Worm (Caenorhabditis elegans): ENCODE measurements around the gene C31H1.5.
A peak's percentile ranks its signal among the peaks of the same experiment; 100 is the strongest.

C31H1.5 gene

DNA sequence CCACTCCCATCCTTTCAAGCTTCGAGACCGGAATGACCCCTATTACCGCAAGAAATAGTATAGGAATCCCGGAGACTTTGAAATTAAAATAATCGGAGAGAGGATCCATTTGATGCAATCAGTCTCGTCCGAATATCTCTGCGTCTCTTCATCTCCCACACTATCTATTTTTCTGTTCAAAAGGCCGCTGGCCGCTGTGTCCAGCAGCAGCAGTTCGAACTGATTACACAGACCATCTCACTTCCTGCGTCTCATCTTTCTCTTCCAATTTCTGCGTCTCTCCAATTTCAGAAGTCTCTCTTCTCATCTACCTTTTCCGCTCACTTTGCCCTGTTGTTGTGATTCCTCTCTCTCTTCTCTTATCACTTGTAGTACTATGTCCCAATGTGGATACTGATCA, 20.9 kb upstream of the C31H1.5 start:
- TF ChIP-seq C17E4.6 (GFP tag; IDR thresholded peaks at IDR 0.05), result no peak
- peak; percentile 3 for TF ChIP-seq ZK185.1 (tag; optimal IDR thresholded peaks at IDR 0.05; ENCODE audit: poor library complexity, severe bottlenecking)
- peak; percentile 18 for TF ChIP-seq attf-5 (GFP tag; optimal IDR thresholded peaks at IDR 0.05)
- 0 out of 2 replicates have a peak, but pooled peaks have one; percentile 66 for TF ChIP-seq Y56A3A.18 (GFP tag; IDR thresholded peaks at IDR 0.05)
- TF ChIP-seq cebp-1 (GFP tag; IDR thresholded peaks at IDR 0.05), result no peak
- peak; percentile 50 for TF ChIP-seq cebp-1 (tag; optimal IDR thresholded peaks at IDR 0.05)
- TF ChIP-seq C06A6.2 (GFP tag; conservative IDR thresholded peaks at IDR 0.05), result no peak
- peak; percentile 18 for TF ChIP-seq lin-40 (tag; optimal IDR thresholded peaks at IDR 0.05)
- no peak for TF ChIP-seq attf-6 (GFP tag; IDR thresholded peaks at IDR 0.05)
- peak; percentile 13 for TF ChIP-seq tbp1 (GFP tag; optimal IDR thresholded peaks at IDR 0.05)
- no peak for TF ChIP-seq mcd-1 (GFP tag; IDR thresholded peaks at IDR 0.05)
- peak; percentile 97 for TF ChIP-seq hmg-1.2 (GFP tag; IDR thresholded peaks at IDR 0.05)
- TF ChIP-seq Y79H2A.3 (GFP tag; conservative IDR thresholded peaks at IDR 0.05), result no peak
- TF ChIP-seq snpc-4 (GFP tag; optimal IDR thresholded peaks at IDR 0.05), result no peak
- TF ChIP-seq snpc-4 (tag; optimal IDR thresholded peaks at IDR 0.05), result peak in 1 of 4 experiments; percentile 16
- TF ChIP-seq nhr-80 (tag; optimal IDR thresholded peaks at IDR 0.05), result peak; percentile 88
- no peak for TF ChIP-seq let-526 (GFP tag; IDR thresholded peaks at IDR 0.05)
- no peak for TF ChIP-seq ztf-3 (GFP tag; optimal IDR thresholded peaks at IDR 0.05)
- no peak for TF ChIP-seq snpc-1.1 (tag; optimal IDR thresholded peaks at IDR 0.05; ENCODE audit: insufficient read depth)
- no peak for TF ChIP-seq ztf-22 (GFP tag; optimal IDR thresholded peaks at IDR 0.05)

DNA sequence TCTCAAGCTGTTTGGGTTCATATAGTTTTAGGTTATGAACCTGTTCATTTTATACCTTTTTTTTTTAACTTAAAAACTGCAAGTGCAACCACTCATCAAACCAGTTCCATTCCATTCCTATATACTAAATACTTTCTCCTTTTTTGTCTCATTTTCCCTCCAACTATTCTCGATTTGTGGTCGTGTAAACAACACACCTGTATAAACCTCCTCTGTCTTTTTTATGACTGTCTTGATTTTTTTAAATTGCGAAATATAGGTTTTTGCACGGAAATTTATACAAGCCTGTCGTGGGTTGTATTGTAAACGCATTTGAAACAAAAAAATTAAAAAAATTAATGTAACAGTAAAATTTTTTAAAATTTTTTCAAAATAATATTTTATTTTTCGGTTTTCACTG, 19.9 kb upstream of the C31H1.5 start:
- TF ChIP-seq cebp-1 (GFP tag; IDR thresholded peaks at IDR 0.05), result peak; percentile 43; the same call in 1 of the 2 replicates
- TF ChIP-seq cebp-1 (tag; optimal IDR thresholded peaks at IDR 0.05), result peak; percentile 84
- no peak for TF ChIP-seq nfya-2 (GFP tag; IDR thresholded peaks at IDR 0.05)

DNA sequence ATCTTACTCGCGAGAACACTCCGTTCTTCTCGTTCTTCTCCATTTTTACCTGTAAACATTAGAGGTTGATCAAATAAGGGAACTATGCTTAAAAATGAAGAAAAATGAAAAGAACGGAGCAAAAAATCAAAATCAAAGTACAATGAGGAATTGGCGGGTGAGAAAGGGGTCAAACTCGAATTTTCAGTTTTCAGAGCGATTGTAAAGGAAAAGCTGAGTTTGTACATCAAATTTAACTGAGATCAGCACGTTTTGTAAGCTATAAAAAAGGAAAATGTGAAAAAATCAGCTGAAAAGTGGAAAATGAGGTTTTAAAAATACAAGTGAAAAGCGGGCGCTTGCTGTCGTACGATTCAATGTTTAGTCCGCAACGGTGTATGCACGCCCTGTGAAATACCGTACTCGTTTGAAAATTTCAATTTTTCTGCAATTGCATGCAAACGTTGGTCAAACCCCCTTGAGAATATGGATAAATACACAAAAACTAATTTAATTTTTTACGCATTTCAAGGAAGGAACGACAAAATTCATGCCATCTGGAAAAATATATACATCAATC, 17.6 kb upstream of the C31H1.5 start, which contains the start of gene oops-1:
Gene oops-1 (minus strand): TSS at position 51 of the 559 bp plus-strand sequence.
- TF ChIP-seq F10E7.11 (tag; optimal IDR thresholded peaks at IDR 0.05) (no peak), dpff-1 (tag; optimal IDR thresholded peaks at IDR 0.05) (no peak), snpc-4 (GFP tag; optimal IDR thresholded peaks at IDR 0.05) (no peak), snpc-4 (tag; optimal IDR thresholded peaks at IDR 0.05) (peak in 3 of 4 experiments; percentile 83 to 85 (median 84)), die-1 (tag; optimal IDR thresholded peaks at IDR 0.05) (no peak), tbp1 (GFP tag; optimal IDR thresholded peaks at IDR 0.05) (peak; percentile 26), let-607 (tag; optimal IDR thresholded peaks at IDR 0.05) (no peak), lsl-1 (GFP tag; optimal IDR thresholded peaks at IDR 0.05) (peak; percentile 80), ceh-91 (GFP tag; IDR thresholded peaks at IDR 0.05) (0 out of 2 replicates have a peak, but pooled peaks have one; percentile 23), efl-1 (GFP tag; optimal IDR thresholded peaks at IDR 0.05) (peak; percentile 57), madf-8 (GFP tag; conservative IDR thresholded peaks at IDR 0.05) (peak; percentile 20; the same call in 1 of the 2 replicates)

DNA sequence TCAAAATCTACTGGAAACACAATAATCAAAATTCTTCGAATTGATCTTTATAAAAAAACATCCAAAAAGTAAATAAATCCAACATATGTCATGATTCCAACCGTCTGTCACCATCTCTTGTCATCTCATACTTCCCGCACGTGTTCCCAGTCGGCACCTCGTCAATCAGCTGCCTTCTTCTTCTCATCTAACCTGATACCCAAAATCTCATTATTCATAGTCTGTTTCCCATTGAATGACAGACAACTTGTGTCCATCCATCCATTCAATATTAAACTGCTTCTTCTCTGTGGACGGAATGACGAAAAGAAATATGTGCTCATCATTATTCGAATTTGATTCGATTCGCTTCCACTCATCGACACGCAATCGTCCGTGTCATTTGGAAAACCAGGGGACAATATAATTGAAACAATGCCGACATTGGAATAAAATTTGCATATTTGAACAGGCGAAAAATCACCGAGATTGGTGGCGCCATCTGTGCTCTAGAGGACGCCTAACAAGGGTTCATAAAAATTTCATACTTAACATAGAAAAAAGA, 14.6 kb upstream of the C31H1.5 start:
- no peak for TF ChIP-seq ccch-3 (GFP tag; optimal IDR thresholded peaks at IDR 0.05)
- TF ChIP-seq D2030.7 (GFP tag; IDR thresholded peaks at IDR 0.05), result no peak
- no peak for TF ChIP-seq efl-1 (GFP tag; optimal IDR thresholded peaks at IDR 0.05)
- TF ChIP-seq F55B11.4 (tag; optimal IDR thresholded peaks at IDR 0.05; ENCODE audit: borderline replicate concordance, insufficient read depth), result no peak
- TF ChIP-seq hlh-26 (GFP tag; conservative IDR thresholded peaks at IDR 0.05), result no peak
- TF ChIP-seq hrde-1 (tag; optimal IDR thresholded peaks at IDR 0.05; ENCODE audit: borderline replicate concordance), result peak; percentile 71
- no peak for TF ChIP-seq F39B2.1 (GFP tag; IDR thresholded peaks at IDR 0.05)
- TF ChIP-seq hsf-1 (GFP tag; IDR thresholded peaks at IDR 0.05), result 0 out of 2 replicates have a peak, but pooled peaks have one; percentile 20
- no peak for TF ChIP-seq Y79H2A.3 (GFP tag; conservative IDR thresholded peaks at IDR 0.05)
- TF ChIP-seq atf-7 (tag; optimal IDR thresholded peaks at IDR 0.05), result no peak
- no peak for TF ChIP-seq pha-4 (tag; optimal IDR thresholded peaks at IDR 0.05)
- TF ChIP-seq F57A8.1 (GFP tag; optimal IDR thresholded peaks at IDR 0.05), result no peak
- TF ChIP-seq snpc-4 (GFP tag; optimal IDR thresholded peaks at IDR 0.05), result no peak
- peak in 1 of 4 experiments; percentile 77 for TF ChIP-seq snpc-4 (tag; optimal IDR thresholded peaks at IDR 0.05)
- no peak for TF ChIP-seq B0261.1 (tag; optimal IDR thresholded peaks at IDR 0.05)
- no peak for TF ChIP-seq lin-35 (GFP tag; optimal IDR thresholded peaks at IDR 0.05)
- no peak for TF ChIP-seq nhr-120 (GFP tag; IDR thresholded peaks at IDR 0.05)

Measured in whole organism, young adult.